Worm (Caenorhabditis elegans) whole organism, midembryonic: ENCODE results near the gene fbxb-81.

Experiments used
- flt-1 ChIP-seq: fragments of 200-800 bp; sonication (Bioruptor generic); IDR thresholded peaks from 2 replicates; pipeline ENCODE4 v1.3.6; 2022; ENCODE audit warnings: missing genetic modification characterization, missing compliant biosample characterization
- med-1 ChIP-seq: sonication (generic microtip); optimal IDR thresholded peaks from 2 replicates; lab custom pipeline; 2017; ENCODE audit warnings: missing genetic modification characterization, mild to moderate bottlenecking, missing compliant biosample characterization, antibody characterized with exemption, missing genetic modification reagents; ENCODE audit not compliant: insufficient read depth
- ref-1 ChIP-seq: fragments of 200-800 bp; sonication (Bioruptor generic); conservative IDR thresholded peaks from 2 replicates; pipeline ENCODE4 v1.3.6; 2022; ENCODE audit warnings: missing genetic modification reagents, missing genetic modification characterization, missing compliant biosample characterization
- tab-1 ChIP-seq: fragments of 200-800 bp; sonication (Bioruptor generic); IDR thresholded peaks from 2 replicates; pipeline ENCODE4 v1.3.6; 2022; ENCODE audit warnings: missing genetic modification characterization, missing compliant biosample characterization
- ztf-23 ChIP-seq: fragments of 200-800 bp; sonication (Bioruptor generic); IDR thresholded peaks from 2 replicates; pipeline ENCODE4 v1.3.6; 2022; ENCODE audit warnings: missing genetic modification reagents, missing genetic modification characterization, missing compliant biosample characterization
- ztf-29 ChIP-seq: fragments of 200-800 bp; sonication (Bioruptor generic); IDR thresholded peaks from 2 replicates; pipeline ENCODE4 v1.3.6; 2022; ENCODE audit warnings: missing genetic modification reagents, missing genetic modification characterization, missing compliant biosample characterization

ce11 chrIII:134194-134593 is 6.8 kb downstream of the fbxb-81 start, which contains the start of gene pals-25:
- TF ChIP-seq ref-1 (no peak), ztf-23 (GFP tag; lab: Robert Waterston, UW) (no peak), ztf-29 (GFP tag; lab: Robert Waterston, UW) (no peak), med-1 (GFP tag; lab: Kevin White, UChicago) (no peak), tab-1 (GFP tag; lab: Robert Waterston, UW) (no peak), flt-1 (GFP tag; lab: Robert Waterston, UW) (no peak)
